Fruit fly (Drosophila melanogaster) whole organism, embryonic: ENCODE data around the gene dyw.
A peak's percentile ranks its signal among the peaks of the same experiment; 100 is the strongest.

Source experiments
- BtbVII ChIP-seq: fragments of 200-800 bp; sonication (Bioruptor generic); optimal IDR thresholded peaks from 3 replicates; lab custom pipeline; 2017; ENCODE audit warnings: missing biosample characterization, mild to moderate bottlenecking, missing genetic modification characterization
- CG10147 ChIP-seq: fragments of 200-800 bp; sonication (Bioruptor generic); optimal IDR thresholded peaks from 2 replicates; lab custom pipeline; 2019; ENCODE audit warnings: missing biosample characterization, mild to moderate bottlenecking, missing genetic modification characterization, moderate library complexity
- CG11723 ChIP-seq: fragments of 200-800 bp; sonication (Bioruptor generic); optimal IDR thresholded peaks from 2 replicates; lab custom pipeline; 2017; ENCODE audit warnings: missing biosample characterization, mild to moderate bottlenecking, missing genetic modification characterization
- CG12219 ChIP-seq: fragments of 200-800 bp; sonication (Bioruptor generic); optimal IDR thresholded peaks from 3 replicates; lab custom pipeline; 2018; ENCODE audit warnings: missing biosample characterization, mild to moderate bottlenecking, missing genetic modification characterization
- CG12299 ChIP-seq: fragments of 200-800 bp; sonication (Bioruptor generic); optimal IDR thresholded peaks from 2 replicates; lab custom pipeline; 2018; ENCODE audit warnings: missing biosample characterization, mild to moderate bottlenecking, missing genetic modification characterization
- CG12659 ChIP-seq: fragments of 200-800 bp; sonication (Bioruptor generic); optimal IDR thresholded peaks from 3 replicates; lab custom pipeline; 2017; ENCODE audit warnings: mild to moderate bottlenecking, missing biosample characterization, missing genetic modification reagents, missing genetic modification characterization
- CG14710 ChIP-seq: fragments of 200-800 bp; sonication (Bioruptor generic); optimal IDR thresholded peaks from 3 replicates; lab custom pipeline; 2019; ENCODE audit warnings: missing biosample characterization, mild to moderate bottlenecking, missing genetic modification characterization, moderate library complexity
- CG14965 ChIP-seq: fragments of 200-800 bp; sonication (Bioruptor generic); optimal IDR thresholded peaks from 2 replicates; lab custom pipeline; 2016; ENCODE audit warnings: missing biosample characterization, missing genetic modification characterization, borderline replicate concordance
- CG15011 ChIP-seq: fragments of 200-800 bp; sonication (Bioruptor generic); optimal IDR thresholded peaks from 3 replicates; lab custom pipeline; 2018; ENCODE audit warnings: missing biosample characterization, mild to moderate bottlenecking, missing genetic modification characterization
- CG2678 ChIP-seq: fragments of 200-800 bp; sonication (Bioruptor generic); optimal IDR thresholded peaks from 3 replicates; lab custom pipeline; 2019; ENCODE audit warnings: missing biosample characterization, mild to moderate bottlenecking, missing genetic modification characterization, moderate library complexity
- CG32767 ChIP-seq: fragments of 200-800 bp; sonication (Bioruptor generic); IDR thresholded peaks from 2 replicates; pipeline ENCODE4 v1.3.6; 2022; ENCODE audit warnings: missing biosample characterization, missing genetic modification characterization
- CG34376 ChIP-seq: fragments of 200-800 bp; sonication (Bioruptor generic); optimal IDR thresholded peaks from 2 replicates; lab custom pipeline; 2018; ENCODE audit warnings: missing biosample characterization, mild to moderate bottlenecking, missing genetic modification characterization
- CG4360 ChIP-seq: fragments of 200-800 bp; sonication (Bioruptor generic); IDR thresholded peaks from 2 replicates; pipeline ENCODE4 v1.3.6; 2022; ENCODE audit warnings: missing biosample characterization, missing genetic modification characterization
- CG6254 ChIP-seq: fragments of 200-800 bp; sonication (Bioruptor generic); optimal IDR thresholded peaks from 3 replicates; lab custom pipeline; 2017; ENCODE audit warnings: mild to moderate bottlenecking, missing biosample characterization, missing genetic modification reagents, missing genetic modification characterization
- CG6813 ChIP-seq: fragments of 200-800 bp; sonication (Bioruptor generic); optimal IDR thresholded peaks from 2 replicates; lab custom pipeline; 2017; ENCODE audit warnings: missing biosample characterization, missing genetic modification characterization, mild to moderate bottlenecking, moderate library complexity, missing genetic modification reagents
- CG8765 ChIP-seq: fragments of 200-800 bp; sonication (Bioruptor generic); IDR thresholded peaks from 2 replicates; pipeline ENCODE4 v1.3.6; 2022; ENCODE audit warnings: missing biosample characterization, missing genetic modification characterization
- E2f2 ChIP-seq: fragments of 200-800 bp; sonication (Bioruptor generic); IDR thresholded peaks from 2 replicates; pipeline ENCODE4 v1.3.6; 2022; ENCODE audit warnings: missing biosample characterization, missing genetic modification characterization
- Ets97D ChIP-seq: fragments of 200-800 bp; sonication (Bioruptor generic); optimal IDR thresholded peaks from 3 replicates; lab custom pipeline; 2016; ENCODE audit warnings: missing biosample characterization, missing genetic modification characterization
- Fer1 ChIP-seq: fragments of 200-800 bp; sonication (Bioruptor generic); optimal IDR thresholded peaks from 2 replicates; lab custom pipeline; 2017; ENCODE audit warnings: missing biosample characterization, mild to moderate bottlenecking, missing genetic modification characterization
- Hsf ChIP-seq: fragments of 200-800 bp; sonication (Bioruptor generic); optimal IDR thresholded peaks from 3 replicates; lab custom pipeline; 2016; ENCODE audit warnings: missing biosample characterization, missing genetic modification characterization
- Myb ChIP-seq: fragments of 200-800 bp; sonication (Bioruptor generic); optimal IDR thresholded peaks from 2 replicates; lab custom pipeline; 2016; ENCODE audit warnings: missing biosample characterization, missing genetic modification characterization
- PHDP ChIP-seq: fragments of 200-800 bp; sonication (Bioruptor generic); optimal IDR thresholded peaks from 3 replicates; lab custom pipeline; 2018; ENCODE audit warnings: missing biosample characterization, mild to moderate bottlenecking, missing genetic modification characterization, moderate library complexity
- Sox102F ChIP-seq: fragments of 200-800 bp; sonication (Bioruptor generic); optimal IDR thresholded peaks from 2 replicates; lab custom pipeline; 2018; ENCODE audit warnings: missing biosample characterization, mild to moderate bottlenecking, missing genetic modification characterization, moderate library complexity
- Taf1 ChIP-seq: fragments of 200-800 bp; sonication (Bioruptor generic); IDR thresholded peaks from 2 replicates; pipeline ENCODE4 v1.3.6; 2022; ENCODE audit warnings: missing biosample characterization, missing genetic modification characterization
- Xrp1 ChIP-seq: fragments of 200-800 bp; sonication (Bioruptor generic); IDR thresholded peaks from 2 replicates; pipeline ENCODE4 v1.3.6; 2022; ENCODE audit warnings: missing biosample characterization, missing genetic modification characterization
- bowl ChIP-seq: fragments of 200-800 bp; sonication (Bioruptor generic); IDR thresholded peaks from 2 replicates; pipeline ENCODE4 v1.3.6; 2022; ENCODE audit warnings: missing biosample characterization, missing genetic modification characterization
- bsh ChIP-seq, 2 experiments: fragments of 200-800 bp; sonication (Bioruptor generic); optimal IDR thresholded peaks; 2 replicates each; lab custom pipeline; 2017 to 2018; ENCODE audit warnings: mild to moderate bottlenecking in 2 of 2, missing biosample characterization in 2 of 2, missing genetic modification characterization in 2 of 2, moderate library complexity in 1 of 2
- cas ChIP-seq: fragments of 200-800 bp; sonication (Bioruptor generic); IDR thresholded peaks from 2 replicates; pipeline ENCODE4 v1.3.6; 2022; ENCODE audit warnings: missing biosample characterization, missing genetic modification characterization
- dysf ChIP-seq: fragments of 200-800 bp; sonication (Bioruptor generic); IDR thresholded peaks from 3 replicates; pipeline ENCODE4 v1.3.6; 2022; ENCODE audit warnings: missing biosample characterization, missing genetic modification characterization
- eve ChIP-seq, 2 experiments: fragments of >200 bp; optimal IDR thresholded peaks; 2 replicates each; lab custom pipeline; 2017; ENCODE audit warnings: missing biosample characterization in 2 of 2, missing genetic modification characterization in 2 of 2
- fu2 ChIP-seq: fragments of 200-800 bp; sonication (Bioruptor generic); optimal IDR thresholded peaks from 2 replicates; lab custom pipeline; 2016; ENCODE audit warnings: missing biosample characterization, missing genetic modification characterization
- gem ChIP-seq: fragments of 200-800 bp; sonication (Bioruptor generic); optimal IDR thresholded peaks from 2 replicates; lab custom pipeline; 2019; ENCODE audit warnings: missing biosample characterization, mild to moderate bottlenecking, missing genetic modification characterization, moderate library complexity
- hth ChIP-seq: fragments of >200 bp; optimal IDR thresholded peaks from 2 replicates; lab custom pipeline; 2017; ENCODE audit warnings: inconsistent platforms
- lab ChIP-seq: fragments of 200-800 bp; sonication (Bioruptor generic); optimal IDR thresholded peaks from 3 replicates; lab custom pipeline; 2017; ENCODE audit warnings: missing biosample characterization, missing genetic modification characterization, mild to moderate bottlenecking, moderate library complexity, missing genetic modification reagents
- mirr ChIP-seq: fragments of 200-800 bp; sonication (Bioruptor generic); optimal IDR thresholded peaks from 3 replicates; lab custom pipeline; 2018; ENCODE audit warnings: missing biosample characterization, mild to moderate bottlenecking, missing genetic modification characterization
- nom ChIP-seq: fragments of 200-800 bp; sonication (Bioruptor generic); optimal IDR thresholded peaks from 2 replicates; lab custom pipeline; 2017; ENCODE audit warnings: missing biosample characterization, missing genetic modification characterization, mild to moderate bottlenecking, moderate library complexity, missing genetic modification reagents
- odd ChIP-seq: fragments of 200-800 bp; sonication (Bioruptor generic); optimal IDR thresholded peaks from 2 replicates; lab custom pipeline; 2017; ENCODE audit warnings: missing biosample characterization, mild to moderate bottlenecking, missing genetic modification characterization
- org-1 ChIP-seq: fragments of 200-800 bp; sonication (Bioruptor generic); optimal IDR thresholded peaks from 2 replicates; lab custom pipeline; 2017; ENCODE audit warnings: missing biosample characterization, missing genetic modification characterization
- pfk ChIP-seq: fragments of 200-800 bp; sonication (Bioruptor generic); optimal IDR thresholded peaks from 2 replicates; lab custom pipeline; 2018; ENCODE audit warnings: missing biosample characterization, mild to moderate bottlenecking, missing genetic modification characterization, moderate library complexity
- phol ChIP-seq: fragments of 200-800 bp; sonication (Bioruptor generic); optimal IDR thresholded peaks from 3 replicates; lab custom pipeline; 2018; ENCODE audit warnings: missing biosample characterization, mild to moderate bottlenecking, missing genetic modification characterization, moderate library complexity
- sqz ChIP-seq: fragments of 200-800 bp; sonication (Bioruptor generic); optimal IDR thresholded peaks from 3 replicates; lab custom pipeline; 2018; ENCODE audit warnings: missing biosample characterization, mild to moderate bottlenecking, missing genetic modification characterization
- stwl ChIP-seq: fragments of 200-800 bp; sonication (Bioruptor generic); optimal IDR thresholded peaks from 3 replicates; lab custom pipeline; 2018; ENCODE audit warnings: missing biosample characterization, mild to moderate bottlenecking, missing genetic modification characterization, moderate library complexity
- sug ChIP-seq: fragments of 200-800 bp; optimal IDR thresholded peaks from 2 replicates; lab custom pipeline; 2019; ENCODE audit warnings: missing biosample characterization, mild to moderate bottlenecking, missing genetic modification characterization, moderate library complexity
- tap ChIP-seq: fragments of 200-800 bp; optimal IDR thresholded peaks from 3 replicates; lab custom pipeline; 2019; ENCODE audit warnings: missing biosample characterization, mild to moderate bottlenecking, missing genetic modification characterization, moderate library complexity
- unpg ChIP-seq: fragments of 200-800 bp; sonication (Bioruptor generic); optimal IDR thresholded peaks from 3 replicates; lab custom pipeline; 2018; ENCODE audit warnings: missing biosample characterization, mild to moderate bottlenecking, missing genetic modification characterization, moderate library complexity
- vfl ChIP-seq: fragments of 200-800 bp; sonication (Bioruptor generic); optimal IDR thresholded peaks from 2 replicates; lab custom pipeline; 2016; ENCODE audit warnings: missing biosample characterization, missing genetic modification characterization
- vvl ChIP-seq: fragments of 200-800 bp; sonication (Bioruptor generic); IDR thresholded peaks from 2 replicates; pipeline ENCODE4 v1.3.6; 2022; ENCODE audit warnings: missing biosample characterization, missing genetic modification characterization

Gene dyw

dm6 chrX:2653533-2654296 lies 40.0 kb downstream of the dyw start (continued):
- TF ChIP-seq CG12659 (no peak), lab (GFP tag; lab: Kevin White, UChicago) (peak; percentile 28), mirr (GFP tag; lab: Kevin White, UChicago) (peak; percentile 24), Taf1 (GFP tag; lab: Robert Waterston, UW) (no peak), Myb (GFP tag; lab: Kevin White, UChicago) (no peak), nom (GFP tag; lab: Kevin White, UChicago) (no peak), dysf (no peak), hth (lab: Kevin White, UChicago) (no peak), stwl (tag; lab: Kevin White, UChicago) (no peak), odd (GFP tag; lab: Kevin White, UChicago) (peak; percentile 18), sug (tag; lab: Kevin White, UChicago) (peak; percentile 58), CG12219 (GFP tag; lab: Kevin White, UChicago) (peak; percentile 24), sqz (GFP tag; lab: Kevin White, UChicago) (peak; percentile 12), CG6254 (GFP tag; lab: Kevin White, UChicago) (peak; percentile 8), E2f2 (GFP tag; lab: Robert Waterston, UW) (no peak), Xrp1 (peak; percentile 10; the same call in 1 of the 2 replicates), CG8765 (GFP tag; lab: Robert Waterston, UW) (no peak), Ets97D (GFP tag; lab: Kevin White, UChicago) (no peak), CG11723 (peak; percentile 23), CG10147 (GFP tag; lab: Kevin White, UChicago) (peak; percentile 8), vfl (GFP tag; lab: Kevin White, UChicago) (no peak), eve (GFP tag; optimal IDR thresholded peaks at IDR 0.05; lab: Kevin White, UChicago) (peak in 1 of 2 experiments; percentile 72), tap (tag; lab: Kevin White, UChicago) (peak; percentile 26), CG34376 (GFP tag; lab: Kevin White, UChicago) (peak; percentile 25), PHDP (tag; lab: Kevin White, UChicago) (peak; percentile 32), cas (GFP tag; lab: Robert Waterston, UW) (no peak), pfk (no peak), org-1 (GFP tag; lab: Kevin White, UChicago) (no peak), unpg (GFP tag; lab: Kevin White, UChicago) (peak; percentile 13), CG6813 (GFP tag; lab: Kevin White, UChicago) (peak; percentile 4), gem (peak; percentile 27), bowl (GFP tag; lab: Robert Waterston, UW) (no peak), bsh (GFP tag; optimal IDR thresholded peaks at IDR 0.05; lab: Kevin White, UChicago) (peak in 1 of 2 experiments; percentile 37), BtbVII (GFP tag; lab: Kevin White, UChicago) (peak; percentile 32), fu2 (no peak), phol (tag; lab: Kevin White, UChicago) (no peak), CG15011 (no peak), CG14965 (GFP tag; lab: Kevin White, UChicago) (no peak), CG14710 (no peak), Sox102F (GFP tag; lab: Kevin White, UChicago) (peak; percentile 21), CG12299 (peak; percentile 12), vvl (GFP tag; lab: Robert Waterston, UW) (peak; percentile 40; the same call in 1 of the 2 replicates), Fer1 (no peak), CG2678 (peak; percentile 49), CG32767 (no peak), CG4360 (GFP tag; lab: Robert Waterston, UW) (peak; percentile 42), Hsf (GFP tag; lab: Kevin White, UChicago) (no peak)
